Worm (Caenorhabditis elegans) whole organism, young adult: ENCODE data around the gene Y70G10A.4.

Experiments
- B0336.3 ChIP-seq: fragments of 200-800 bp; sonication (Bioruptor generic); IDR thresholded peaks from 2 replicates; pipeline ENCODE4 v1.3.6; 2022; ENCODE audit warnings: missing genetic modification characterization, missing compliant biosample characterization
- D2030.7 ChIP-seq: fragments of 200-800 bp; sonication (Bioruptor generic); IDR thresholded peaks from 2 replicates; pipeline ENCODE4 v1.3.6; 2022; ENCODE audit warnings: missing genetic modification reagents, missing genetic modification characterization, missing compliant biosample characterization
- F22D6.2 ChIP-seq: sonication (generic microtip); optimal IDR thresholded peaks from 2 replicates; lab custom pipeline; 2016; ENCODE audit warnings: mild to moderate bottlenecking, missing genetic modification characterization, missing compliant biosample characterization
- F23B12.7 ChIP-seq: sonication (generic microtip); optimal IDR thresholded peaks from 2 replicates; lab custom pipeline; 2017; ENCODE audit warnings: missing genetic modification characterization, mild to moderate bottlenecking, missing compliant biosample characterization, antibody characterized with exemption, moderate library complexity; ENCODE audit not compliant: insufficient read depth
- F52B5.7 ChIP-seq: sonication (generic microtip); optimal IDR thresholded peaks from 2 replicates; lab custom pipeline; 2016; ENCODE audit warnings: mild to moderate bottlenecking, missing genetic modification characterization, missing compliant biosample characterization
- K11D2.4 ChIP-seq: fragments of 200-800 bp; sonication (Bioruptor generic); IDR thresholded peaks from 2 replicates; pipeline ENCODE4 v1.3.6; 2022; ENCODE audit warnings: missing genetic modification reagents, missing genetic modification characterization, missing compliant biosample characterization
- Y53G8AR.9 ChIP-seq: fragments of 200-800 bp; sonication (Bioruptor generic); conservative IDR thresholded peaks from 2 replicates; pipeline ENCODE4 v1.3.6; 2022; ENCODE audit warnings: missing genetic modification reagents, missing genetic modification characterization, missing compliant biosample characterization
- Y56A3A.18 ChIP-seq: fragments of 200-800 bp; sonication (Bioruptor generic); IDR thresholded peaks from 2 replicates; pipeline ENCODE4 v1.3.6; 2022; ENCODE audit warnings: missing genetic modification reagents, missing genetic modification characterization, missing compliant biosample characterization
- Y95B8A.8 ChIP-seq: fragments of 200-800 bp; sonication (Bioruptor generic); IDR thresholded peaks from 2 replicates; pipeline ENCODE4 v1.3.6; 2022; ENCODE audit warnings: missing genetic modification reagents, missing genetic modification characterization, missing compliant biosample characterization
- aptf-2 ChIP-seq: fragments of 200-800 bp; sonication (Bioruptor generic); conservative IDR thresholded peaks from 2 replicates; pipeline ENCODE4 v1.3.6; 2022; ENCODE audit warnings: missing genetic modification reagents, missing genetic modification characterization, missing compliant biosample characterization
- aptf-3 ChIP-seq: fragments of 200-800 bp; sonication (Bioruptor generic); IDR thresholded peaks from 2 replicates; pipeline ENCODE4 v1.3.6; 2022; ENCODE audit warnings: missing genetic modification characterization, missing compliant biosample characterization
- atf-7 ChIP-seq: sonication (generic microtip); optimal IDR thresholded peaks from 2 replicates; lab custom pipeline; 2017; ENCODE audit warnings: mild to moderate bottlenecking, missing genetic modification characterization, missing compliant biosample characterization
- athp-1 ChIP-seq: sonication (generic microtip); optimal IDR thresholded peaks from 2 replicates; lab custom pipeline; 2017; ENCODE audit warnings: mild to moderate bottlenecking, missing genetic modification characterization, missing compliant biosample characterization
- attf-5 ChIP-seq: fragments of 200-800 bp; sonication (Bioruptor generic); optimal IDR thresholded peaks from 2 replicates; lab custom pipeline; 2018; ENCODE audit warnings: mild to moderate bottlenecking, missing genetic modification characterization, missing compliant biosample characterization
- cebp-1 ChIP-seq, 2 experiments: fragments of 200-800 bp in 1 of 2; sonication (Bioruptor generic) in 1 of 2; sonication (generic microtip) in 1 of 2; IDR thresholded peaks in 1 of 2; optimal IDR thresholded peaks in 1 of 2; 2 replicates each; pipeline versions ENCODE4 v1.3.6 to Lab custom; 2017 to 2022; ENCODE audit warnings: missing compliant biosample characterization in 2 of 2, missing genetic modification characterization in 2 of 2, mild to moderate bottlenecking in 1 of 2, missing genetic modification reagents in 1 of 2, moderate library complexity in 1 of 2
- cebp-2 ChIP-seq: fragments of 200-800 bp; sonication (Bioruptor generic); IDR thresholded peaks from 2 replicates; pipeline ENCODE4 v1.3.6; 2022; ENCODE audit warnings: missing genetic modification characterization, missing compliant biosample characterization
- ceh-100 ChIP-seq: fragments of 200-800 bp; sonication (Bioruptor generic); IDR thresholded peaks from 2 replicates; pipeline ENCODE4 v1.3.6; 2022; ENCODE audit warnings: missing genetic modification reagents, missing genetic modification characterization, missing compliant biosample characterization
- die-1 ChIP-seq: sonication (generic microtip); optimal IDR thresholded peaks from 2 replicates; lab custom pipeline; 2016; ENCODE audit warnings: missing genotype, mild to moderate bottlenecking, missing genetic modification characterization, missing compliant biosample characterization
- dpl-1 ChIP-seq: fragments of 150-350 bp; optimal IDR thresholded peaks from 2 replicates; lab custom pipeline; 2014; ENCODE audit warnings: missing biosample characterization, missing genetic modification reagents, missing genetic modification characterization
- efl-1 ChIP-seq: fragments of 150-350 bp; optimal IDR thresholded peaks from 2 replicates; lab custom pipeline; 2014; ENCODE audit warnings: missing biosample characterization, missing genetic modification reagents, missing genetic modification characterization
- egl-18 ChIP-seq: fragments of 200-800 bp; sonication (Bioruptor generic); IDR thresholded peaks from 2 replicates; pipeline ENCODE4 v1.3.6; 2022; ENCODE audit warnings: missing genetic modification reagents, missing genetic modification characterization, missing compliant biosample characterization
- hlh-12 ChIP-seq: sonication (generic microtip); optimal IDR thresholded peaks from 2 replicates; lab custom pipeline; 2016; ENCODE audit warnings: missing genetic modification characterization, missing compliant biosample characterization
- hmg-20 ChIP-seq: fragments of 200-800 bp; sonication (Bioruptor generic); IDR thresholded peaks from 2 replicates; pipeline ENCODE4 v1.3.6; 2022; ENCODE audit warnings: missing genetic modification reagents, missing genetic modification characterization, missing compliant biosample characterization
- madf-10 ChIP-seq: sonication (generic microtip); optimal IDR thresholded peaks from 2 replicates; lab custom pipeline; 2016; ENCODE audit warnings: mild to moderate bottlenecking, missing genetic modification characterization, missing compliant biosample characterization
- madf-8 ChIP-seq: fragments of 200-800 bp; sonication (Bioruptor generic); conservative IDR thresholded peaks from 2 replicates; pipeline ENCODE4 v1.3.6; 2022; ENCODE audit warnings: missing genetic modification reagents, missing genetic modification characterization, missing compliant biosample characterization
- mel-28 ChIP-seq: sonication (generic microtip); optimal IDR thresholded peaks from 2 replicates; lab custom pipeline; 2016; ENCODE audit warnings: borderline replicate concordance, mild to moderate bottlenecking, missing genetic modification characterization, missing compliant biosample characterization
- mxl-1 ChIP-seq: sonication (generic microtip); optimal IDR thresholded peaks from 2 replicates; lab custom pipeline; 2016; ENCODE audit warnings: missing genetic modification characterization, missing compliant biosample characterization
- nhr-179 ChIP-seq: sonication (generic microtip); optimal IDR thresholded peaks from 2 replicates; lab custom pipeline; 2016; ENCODE audit warnings: mild to moderate bottlenecking, missing genetic modification characterization, missing compliant biosample characterization
- pbrm-1 ChIP-seq: fragments of 200-800 bp; sonication (Bioruptor generic); IDR thresholded peaks from 2 replicates; pipeline ENCODE4 v1.3.6; 2022; ENCODE audit warnings: missing genetic modification reagents, missing genetic modification characterization, missing compliant biosample characterization
- pha-4 ChIP-seq: fragments of 150-350 bp; sonication (generic microtip); optimal IDR thresholded peaks from 2 replicates; lab custom pipeline; 2014; ENCODE audit warnings: missing biosample characterization, missing genetic modification reagents, missing genetic modification characterization
- snpc-4 ChIP-seq, 5 experiments: fragments of 150-350 bp in 1 of 5; sonication (generic microtip) in 4 of 5; optimal IDR thresholded peaks; 2 replicates each; lab custom pipeline; 2014 to 2018; ENCODE audit warnings: missing genetic modification characterization in 5 of 5, missing biosample characterization in 3 of 5, antibody characterized with exemption in 2 of 5, mild to moderate bottlenecking in 2 of 5, missing compliant biosample characterization in 2 of 5, missing genotype in 2 of 5, moderate library complexity in 2 of 5, missing genetic modification reagents in 1 of 5
- somi-1 ChIP-seq: fragments of 200-800 bp; sonication (Bioruptor generic); optimal IDR thresholded peaks from 2 replicates; lab custom pipeline; 2018; ENCODE audit warnings: mild to moderate bottlenecking, missing genetic modification characterization, missing compliant biosample characterization
- unc-130 ChIP-seq: sonication (generic microtip); optimal IDR thresholded peaks from 2 replicates; lab custom pipeline; 2016; ENCODE audit warnings: missing genetic modification reagents, missing genetic modification characterization, missing compliant biosample characterization
- xnd-1 ChIP-seq: sonication (generic microtip); optimal IDR thresholded peaks from 2 replicates; lab custom pipeline; 2016; ENCODE audit warnings: missing genotype, missing genetic modification reagents, missing genetic modification characterization, missing compliant biosample characterization
- zfh-2 ChIP-seq: fragments of 200-800 bp; sonication (Bioruptor generic); conservative IDR thresholded peaks from 2 replicates; pipeline ENCODE4 v1.3.6; 2022; ENCODE audit warnings: missing genetic modification reagents, missing genetic modification characterization, missing compliant biosample characterization
- zim-3 ChIP-seq: sonication (generic microtip); optimal IDR thresholded peaks from 2 replicates; lab custom pipeline; 2017; ENCODE audit warnings: mild to moderate bottlenecking, missing genetic modification characterization, moderate library complexity, missing compliant biosample characterization
- ztf-28 ChIP-seq: fragments of 200-800 bp; sonication (Bioruptor generic); IDR thresholded peaks from 2 replicates; pipeline ENCODE4 v1.3.6; 2022; ENCODE audit warnings: missing genetic modification reagents, missing genetic modification characterization, missing compliant biosample characterization

Y70G10A.4 gene

ce11 chrIII:10196796-10197195 lies 25.2 kb upstream of the Y70G10A.4 start (continued):
- TF ChIP-seq egl-18 (GFP tag; lab: Robert Waterston, UW), result no peak
- no peak for TF ChIP-seq aptf-2

ce11 chrIII:10197416-10197815 lies 24.5 kb upstream of the Y70G10A.4 start, which contains the start of gene dod-6:
TSS of gene dod-6 (plus strand) at chrIII:10197716.
- TF ChIP-seq pha-4 (tag; lab: Kevin White, UChicago) (no peak), Y53G8AR.9 (GFP tag; lab: Robert Waterston, UW) (no peak), unc-130 (no peak), mel-28 (tag; lab: Kevin White, UChicago) (no peak), hlh-12 (tag; lab: Kevin White, UChicago) (no peak)

- no peak for TF ChIP-seq snpc-4 (GFP tag; optimal IDR thresholded peaks at IDR 0.05; lab: Kevin White, UChicago)
- TF ChIP-seq snpc-4 (tag; optimal IDR thresholded peaks at IDR 0.05; lab: Kevin White, UChicago), result no peak
- no peak for TF ChIP-seq hmg-20 (GFP tag; lab: Robert Waterston, UW)
- TF ChIP-seq mel-28 (tag; lab: Kevin White, UChicago), result no peak
- TF ChIP-seq madf-10 (tag; lab: Kevin White, UChicago), result no peak
- no peak for TF ChIP-seq ceh-100 (GFP tag; lab: Robert Waterston, UW)
Observed at ce11 chrIII:10199052-10199451, 22.9 kb upstream of the Y70G10A.4 start, which contains the start of gene T20G5.8. TSS of gene T20G5.8 (plus strand) at chrIII:10199352.

- TF ChIP-seq F52B5.7 (tag; lab: Kevin White, UChicago), result no peak
- TF ChIP-seq B0336.3, result no peak
- TF ChIP-seq somi-1 (GFP tag; lab: Kevin White, UChicago), result no peak
- TF ChIP-seq zim-3 (tag; lab: Kevin White, UChicago), result no peak
- TF ChIP-seq F22D6.2, result no peak
- TF ChIP-seq D2030.7 (GFP tag; lab: Robert Waterston, UW), result no peak
- no peak for TF ChIP-seq atf-7 (tag; lab: Kevin White, UChicago)
- no peak for TF ChIP-seq pbrm-1 (GFP tag; lab: Robert Waterston, UW)
- TF ChIP-seq zfh-2 (GFP tag; lab: Robert Waterston, UW), result no peak
- no peak for TF ChIP-seq Y95B8A.8
- TF ChIP-seq die-1, result no peak
Observed at ce11 chrIII:10201235-10201634, 20.7 kb upstream of the Y70G10A.4 start, which contains the start of the genes T20G5.13 and T20G5.12. TSS of gene T20G5.13 (minus strand) at chrIII:10201335. TSS of gene T20G5.12 (plus strand) at chrIII:10201604.

ce11 chrIII:10202391-10202790 lies 19.6 kb upstream of the Y70G10A.4 start:
- no peak for TF ChIP-seq nhr-179 (tag; lab: Kevin White, UChicago)
- peak; percentile 87; the same call in 1 of the 2 replicates for TF ChIP-seq cebp-1 (GFP tag; IDR thresholded peaks at IDR 0.05; lab: Robert Waterston, UW)
- TF ChIP-seq cebp-1 (tag; optimal IDR thresholded peaks at IDR 0.05; lab: Kevin White, UChicago), result peak; percentile 99

- TF ChIP-seq F23B12.7 (tag; lab: Kevin White, UChicago) (no peak), cebp-2 (no peak), ztf-28 (GFP tag; lab: Robert Waterston, UW) (no peak), K11D2.4 (GFP tag; lab: Robert Waterston, UW) (no peak), zfh-2 (GFP tag; lab: Robert Waterston, UW) (no peak), efl-1 (GFP tag; lab: Kevin White, UChicago) (peak; percentile 78), athp-1 (no peak), aptf-2 (peak; percentile 72), unc-130 (no peak), aptf-3 (0 out of 2 replicates have a peak, but pooled peaks have one; percentile 39), nhr-179 (tag; lab: Kevin White, UChicago) (no peak), attf-5 (peak; percentile 33), mxl-1 (tag; lab: Kevin White, UChicago) (no peak), dpl-1 (GFP tag; lab: Kevin White, UChicago) (peak; percentile 46), Y56A3A.18 (GFP tag; lab: Robert Waterston, UW) (no peak), madf-8 (peak; percentile 75), xnd-1 (tag; lab: Kevin White, UChicago) (peak; percentile 47)
Observed at ce11 chrIII:10202894-10203871, 18.8 kb upstream of the Y70G10A.4 start, which contains the start of gene chc-1. TSS of gene chc-1 (plus strand) at chrIII:10203821.
